Worm (Caenorhabditis elegans) whole organism, L4/young adult: ENCODE measurements around the gene rhgf-2.
"Not testable (repeated sequence)": the region's sequence is repeated elsewhere in the genome, so short reads cannot be mapped to it uniquely, and the experiment has no call there.

ENCODE experiments used
- W03F9.2 ChIP-seq: fragments of 150-350 bp; optimal IDR thresholded peaks from 2 replicates; lab custom pipeline; 2014; ENCODE audit warnings: missing biosample characterization, missing genetic modification characterization
- dao-5 ChIP-seq: sonication (generic microtip); optimal IDR thresholded peaks from 2 replicates; lab custom pipeline; 2016; ENCODE audit warnings: missing genotype, missing genetic modification characterization, moderate library complexity, missing compliant biosample characterization
- him-1 ChIP-seq: sonication (generic microtip); optimal IDR thresholded peaks from 2 replicates; lab custom pipeline; 2016; ENCODE audit warnings: missing genotype, missing genetic modification reagents, missing genetic modification characterization, missing compliant biosample characterization

The rhgf-2 gene

ce11 chrII:4151499-4152132 is 51.0 kb downstream of the rhgf-2 start:
- TF ChIP-seq dao-5 (tag; lab: Kevin White, UChicago) (no peak), him-1 (tag; lab: Kevin White, UChicago) (no peak), W03F9.2 (no peak)

- TF ChIP-seq him-1 (tag; lab: Kevin White, UChicago) = no peak
- TF ChIP-seq W03F9.2 = no peak
- TF ChIP-seq dao-5 (tag; lab: Kevin White, UChicago) = no peak
Observed at ce11 chrII:4152864-4153263, 52.3 kb downstream of the rhgf-2 start.

ce11 chrII:4155112-4155823 is 54.7 kb downstream of the rhgf-2 start, which contains the start of gene R03H10.2:
TSS of gene R03H10.2 (plus strand) at chrII:4155773.
- TF ChIP-seq him-1 (tag; lab: Kevin White, UChicago) = no peak
- TF ChIP-seq dao-5 (tag; lab: Kevin White, UChicago) = no peak
- no peak for TF ChIP-seq W03F9.2

ce11 chrII:4157817-4158216 is 57.2 kb downstream of the rhgf-2 start:
- TF ChIP-seq W03F9.2 (no peak), him-1 (tag; lab: Kevin White, UChicago) (no peak), dao-5 (tag; lab: Kevin White, UChicago) (no peak)

ce11 chrII:4159570-4159969 is 59.0 kb downstream of the rhgf-2 start:
- TF ChIP-seq W03F9.2 (no peak), dao-5 (tag; lab: Kevin White, UChicago) (no peak), him-1 (tag; lab: Kevin White, UChicago) (no peak)

- TF ChIP-seq him-1 (tag; lab: Kevin White, UChicago) = no peak
- TF ChIP-seq dao-5 (tag; lab: Kevin White, UChicago) = no peak
- no peak for TF ChIP-seq W03F9.2
Observed at ce11 chrII:4167833-4168232, 67.2 kb downstream of the rhgf-2 start.

ce11 chrII:4168404-4168803 is 67.8 kb downstream of the rhgf-2 start, which contains the start of gene R03H10.4:
TSS of gene R03H10.4 (minus strand) at chrII:4168504.
- not testable (repeated sequence) for TF ChIP-seq dao-5 (tag; lab: Kevin White, UChicago); him-1 (tag; lab: Kevin White, UChicago); W03F9.2

- no peak for TF ChIP-seq W03F9.2
- no peak for TF ChIP-seq dao-5 (tag; lab: Kevin White, UChicago)
- TF ChIP-seq him-1 (tag; lab: Kevin White, UChicago) = no peak
Observed at ce11 chrII:4170508-4170907, 69.9 kb downstream of the rhgf-2 start, which contains the start of gene R03H10.5. TSS of gene R03H10.5 (minus strand) at chrII:4170608.

ce11 chrII:4173398-4173797 is 72.8 kb downstream of the rhgf-2 start, which contains the start of gene R03H10.6:
TSS of gene R03H10.6 (minus strand) at chrII:4173498.
- no peak for TF ChIP-seq him-1 (tag; lab: Kevin White, UChicago)
- TF ChIP-seq dao-5 (tag; lab: Kevin White, UChicago) = no peak
- TF ChIP-seq W03F9.2 = no peak

ce11 chrII:4173842-4174241 is 73.3 kb downstream of the rhgf-2 start:
- TF ChIP-seq him-1 (tag; lab: Kevin White, UChicago) (no peak), W03F9.2 (no peak), dao-5 (tag; lab: Kevin White, UChicago) (no peak)
